Fruit fly (Drosophila melanogaster): ENCODE measurements around the gene beta-Spec.

beta-Spec gene

DNA sequence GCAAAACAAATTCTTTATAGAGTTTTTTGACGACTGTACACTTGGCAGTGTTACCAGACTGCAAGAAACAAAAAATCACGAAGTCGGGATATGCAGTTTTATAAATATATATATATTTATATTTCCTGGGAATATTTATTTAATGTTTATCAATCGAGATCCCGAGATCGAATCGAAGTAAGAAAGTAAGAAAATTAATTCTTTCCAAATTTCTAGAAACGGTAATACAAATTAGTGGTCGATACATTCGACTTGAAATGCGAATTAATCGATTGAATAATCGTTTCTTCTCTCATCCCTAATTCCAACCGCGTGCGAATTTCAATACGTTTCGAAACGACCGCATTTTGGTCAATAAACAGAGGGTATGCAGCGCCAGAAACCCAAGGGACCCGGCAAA lies 21.2 kb upstream of the beta-Spec start, which contains the start of the genes CG8289 and CG5800 (continued):
- TF ChIP-seq run (tag; optimal IDR thresholded peaks at IDR 0.05) = no peak
- TF ChIP-seq fu2 (GFP tag; optimal IDR thresholded peaks at IDR 0.05) = no peak
- TF ChIP-seq CG32772 (GFP tag; IDR thresholded peaks at IDR 0.05) = no peak
- TF ChIP-seq CG17612 (GFP tag; IDR thresholded peaks at IDR 0.05) = no peak
- TF ChIP-seq lola (GFP tag; optimal IDR thresholded peaks at IDR 0.05) = peak in 1 of 3 experiments; percentile 1
- no peak for TF ChIP-seq CG6272 (GFP tag; IDR thresholded peaks at IDR 0.05)
- TF ChIP-seq E2f2 (GFP tag; IDR thresholded peaks at IDR 0.05) = peak; percentile 58
- no peak for TF ChIP-seq CG10565 (GFP tag; optimal IDR thresholded peaks at IDR 0.05)
- TF ChIP-seq Hey (tag; optimal IDR thresholded peaks at IDR 0.05) = no peak
- no peak for TF ChIP-seq NFAT (GFP tag; IDR thresholded peaks at IDR 0.05)
- TF ChIP-seq slou (GFP tag; optimal IDR thresholded peaks at IDR 0.05) = no peak
- TF ChIP-seq CG6689 (GFP tag; IDR thresholded peaks at IDR 0.05) = no peak
- no peak for TF ChIP-seq chif (GFP tag; optimal IDR thresholded peaks at IDR 0.05)
- TF ChIP-seq CG7786 (GFP tag; optimal IDR thresholded peaks at IDR 0.05) = no peak
- peak; percentile 56 for TF ChIP-seq CG16813 (GFP tag; IDR thresholded peaks at IDR 0.05; ENCODE audit: partially characterized antibody)
- TF ChIP-seq peb (GFP tag; IDR thresholded peaks at IDR 0.05) = no peak
- TF ChIP-seq h (optimal IDR thresholded peaks at IDR 0.05) = no peak
- TF ChIP-seq bowl (GFP tag; IDR thresholded peaks at IDR 0.05) = no peak
- no peak for TF ChIP-seq CG3847 (GFP tag; IDR thresholded peaks at IDR 0.05)
- no peak for TF ChIP-seq CG8765 (GFP tag; IDR thresholded peaks at IDR 0.05)
- TF ChIP-seq luna (GFP tag; optimal IDR thresholded peaks at IDR 0.05) = no peak
- TF ChIP-seq dysf (GFP tag; IDR thresholded peaks at IDR 0.05) = no peak
- peak; percentile 13 for TF ChIP-seq NfI (GFP tag; optimal IDR thresholded peaks at IDR 0.05)
- no peak for TF ChIP-seq CG18764 (GFP tag; optimal IDR thresholded peaks at IDR 0.05)
- TF ChIP-seq CG12391 (tag; optimal IDR thresholded peaks at IDR 0.05) = peak; percentile 71
- no peak for TF ChIP-seq eyg (GFP tag; optimal IDR thresholded peaks at IDR 0.05)
- TF ChIP-seq Sin3A (optimal IDR thresholded peaks at IDR 0.05) = no peak
- no peak for TF ChIP-seq gt (GFP tag; IDR thresholded peaks at IDR 0.05)
- TF ChIP-seq Doc3 (GFP tag; IDR thresholded peaks at IDR 0.05; ENCODE audit: partially characterized antibody) = peak; percentile 61
- TF ChIP-seq ac (GFP tag; optimal IDR thresholded peaks at IDR 0.05) = no peak
- no peak for TF ChIP-seq pita (GFP tag; optimal IDR thresholded peaks at IDR 0.05)
- no peak for TF ChIP-seq ci (GFP tag; IDR thresholded peaks at IDR 0.05)
- peak; percentile 19 for TF ChIP-seq CG10979 (tag; optimal IDR thresholded peaks at IDR 0.05)
- no peak for TF ChIP-seq gsb-n (tag; optimal IDR thresholded peaks at IDR 0.05)
- TF ChIP-seq zf30C (GFP tag; optimal IDR thresholded peaks at IDR 0.05) = peak; percentile 59
- TF ChIP-seq CG6254 (GFP tag; optimal IDR thresholded peaks at IDR 0.05) = no peak
- TF ChIP-seq ara (GFP tag; IDR thresholded peaks at IDR 0.05) = no peak
- TF ChIP-seq nom (GFP tag; optimal IDR thresholded peaks at IDR 0.05) = no peak
- TF ChIP-seq fd96Cb (tag; optimal IDR thresholded peaks at IDR 0.05) = no peak
- no peak for TF ChIP-seq CG18011 (GFP tag; optimal IDR thresholded peaks at IDR 0.05)
- TF ChIP-seq Rfx (GFP tag; IDR thresholded peaks at IDR 0.05) = no peak
- TF ChIP-seq CG1233 (GFP tag; optimal IDR thresholded peaks at IDR 0.05) = no peak
- no peak for TF ChIP-seq wor (GFP tag; IDR thresholded peaks at IDR 0.05)
- TF ChIP-seq Dref (GFP tag; IDR thresholded peaks at IDR 0.05) = peak; percentile 67
- no peak for TF ChIP-seq ATbp (GFP tag; optimal IDR thresholded peaks at IDR 0.05)
- TF ChIP-seq wdn (GFP tag; IDR thresholded peaks at IDR 0.05) = no peak
- TF ChIP-seq CG11247 (GFP tag; IDR thresholded peaks at IDR 0.05) = no peak
- no peak for TF ChIP-seq CG3995 (GFP tag; optimal IDR thresholded peaks at IDR 0.05)
- no peak for TF ChIP-seq tup (GFP tag; optimal IDR thresholded peaks at IDR 0.05)
- no peak for TF ChIP-seq ham (GFP tag; IDR thresholded peaks at IDR 0.05)
- no peak for TF ChIP-seq TFAM (GFP tag; optimal IDR thresholded peaks at IDR 0.05)
- TF ChIP-seq ftz-f1 (GFP tag; optimal IDR thresholded peaks at IDR 0.05) = no peak
- TF ChIP-seq Mrtf (GFP tag; IDR thresholded peaks at IDR 0.05) = no peak
